Fruit fly (Drosophila melanogaster) whole organism, embryonic: ENCODE data around the gene Sf3b3.

Source experiments
- Bteb2 ChIP-seq: fragments of 200-800 bp; sonication (Bioruptor generic); optimal IDR thresholded peaks from 2 replicates; lab custom pipeline; 2016; ENCODE audit warnings: missing biosample characterization, missing genetic modification characterization
- C15 ChIP-seq: fragments of 200-800 bp; sonication (Bioruptor generic); IDR thresholded peaks from 3 replicates; pipeline ENCODE4 v1.3.6; 2022; ENCODE audit warnings: missing biosample characterization, missing genetic modification characterization
- CG10462 ChIP-seq: fragments of 200-800 bp; sonication (Bioruptor generic); optimal IDR thresholded peaks from 2 replicates; lab custom pipeline; 2016; ENCODE audit warnings: missing biosample characterization, missing genetic modification characterization
- CG2116 ChIP-seq: fragments of 200-800 bp; sonication (Bioruptor generic); optimal IDR thresholded peaks from 3 replicates; lab custom pipeline; 2018; ENCODE audit warnings: missing biosample characterization, mild to moderate bottlenecking, missing genetic modification characterization
- CG2199 ChIP-seq: fragments of 200-800 bp; sonication (Bioruptor generic); IDR thresholded peaks from 3 replicates; pipeline ENCODE4 v1.3.6; 2022; ENCODE audit warnings: missing biosample characterization, missing genetic modification characterization
- CG31365 ChIP-seq: fragments of 200-800 bp; sonication (Bioruptor generic); optimal IDR thresholded peaks from 2 replicates; lab custom pipeline; 2018; ENCODE audit warnings: missing biosample characterization, mild to moderate bottlenecking, missing genetic modification characterization
- CG34376 ChIP-seq: fragments of 200-800 bp; sonication (Bioruptor generic); optimal IDR thresholded peaks from 2 replicates; lab custom pipeline; 2018; ENCODE audit warnings: missing biosample characterization, mild to moderate bottlenecking, missing genetic modification characterization
- CG34422 ChIP-seq: fragments of 200-800 bp; sonication (Bioruptor generic); IDR thresholded peaks from 3 replicates; pipeline ENCODE4 v1.3.6; 2022; ENCODE audit warnings: missing biosample characterization, missing genetic modification characterization
- CG4404 ChIP-seq: fragments of 200-800 bp; sonication (Bioruptor generic); IDR thresholded peaks from 2 replicates; pipeline ENCODE4 v1.3.6; 2022; ENCODE audit warnings: missing biosample characterization, missing genetic modification characterization
- CG7928 ChIP-seq: fragments of 200-800 bp; sonication (Bioruptor generic); optimal IDR thresholded peaks from 2 replicates; lab custom pipeline; 2017; ENCODE audit warnings: missing biosample characterization, mild to moderate bottlenecking, missing genetic modification characterization
- CG9876 ChIP-seq: fragments of 200-800 bp; sonication (Bioruptor generic); optimal IDR thresholded peaks from 2 replicates; lab custom pipeline; 2016; ENCODE audit warnings: missing biosample characterization, missing genetic modification characterization
- Doc3 ChIP-seq: fragments of 200-800 bp; sonication (Bioruptor generic); IDR thresholded peaks from 3 replicates; pipeline ENCODE4 v1.3.6; 2022; ENCODE audit warnings: missing biosample characterization, missing genetic modification characterization; ENCODE audit not compliant: partially characterized antibody
- GATAe ChIP-seq: fragments of 200-800 bp; sonication (Bioruptor generic); conservative IDR thresholded peaks from 2 replicates; pipeline ENCODE4 v1.3.6; 2022; ENCODE audit warnings: missing biosample characterization, missing genetic modification characterization
- HLHmδ ChIP-seq: fragments of 200-800 bp; sonication (Bioruptor generic); optimal IDR thresholded peaks from 2 replicates; lab custom pipeline; 2018; ENCODE audit warnings: missing biosample characterization, mild to moderate bottlenecking, missing genetic modification characterization, moderate library complexity
- Hand ChIP-seq: fragments of 200-800 bp; sonication (Bioruptor generic); optimal IDR thresholded peaks from 2 replicates; lab custom pipeline; 2017; ENCODE audit warnings: mild to moderate bottlenecking, missing biosample characterization, missing genetic modification reagents, missing genetic modification characterization
- Hr51 ChIP-seq, 2 experiments: fragments of 200-800 bp; sonication (Bioruptor generic); optimal IDR thresholded peaks; 2 replicates in 1 of 2; 3 replicates in 1 of 2; lab custom pipeline; 2016 to 2018; ENCODE audit warnings: missing biosample characterization in 2 of 2, missing genetic modification characterization in 2 of 2, mild to moderate bottlenecking in 1 of 2, moderate library complexity in 1 of 2
- MESR4 ChIP-seq: fragments of 200-800 bp; sonication (Bioruptor generic); optimal IDR thresholded peaks from 2 replicates; lab custom pipeline; 2018; ENCODE audit warnings: missing biosample characterization, mild to moderate bottlenecking, missing genetic modification characterization, moderate library complexity
- NFAT ChIP-seq: fragments of 200-800 bp; sonication (Bioruptor generic); IDR thresholded peaks from 2 replicates; pipeline ENCODE4 v1.3.6; 2022; ENCODE audit warnings: missing biosample characterization, missing genetic modification characterization
- Nf-YC ChIP-seq: fragments of 200-800 bp; optimal IDR thresholded peaks from 3 replicates; lab custom pipeline; 2019; ENCODE audit warnings: missing biosample characterization, mild to moderate bottlenecking, missing genetic modification characterization, moderate library complexity
- Oli ChIP-seq: fragments of 200-800 bp; sonication (Bioruptor generic); optimal IDR thresholded peaks from 2 replicates; lab custom pipeline; 2018; ENCODE audit warnings: missing biosample characterization, mild to moderate bottlenecking, missing genetic modification characterization, moderate library complexity
- Opbp ChIP-seq: fragments of 200-800 bp; sonication (Bioruptor generic); IDR thresholded peaks from 3 replicates; pipeline ENCODE4 v1.3.6; 2022; ENCODE audit warnings: missing biosample characterization, missing genetic modification characterization; ENCODE audit not compliant: partially characterized antibody
- Six4 ChIP-seq: fragments of 200-800 bp; sonication (Bioruptor generic); optimal IDR thresholded peaks from 2 replicates; lab custom pipeline; 2016; ENCODE audit warnings: missing biosample characterization, missing genetic modification characterization
- ac ChIP-seq: fragments of 200-800 bp; sonication (Bioruptor generic); optimal IDR thresholded peaks from 3 replicates; lab custom pipeline; 2017; ENCODE audit warnings: missing biosample characterization, mild to moderate bottlenecking, missing genetic modification characterization
- aop ChIP-seq: fragments of 200-800 bp; sonication (Bioruptor generic); IDR thresholded peaks from 2 replicates; pipeline ENCODE4 v1.3.6; 2022; ENCODE audit warnings: missing biosample characterization, missing genetic modification characterization
- btn ChIP-seq: fragments of 200-800 bp; sonication (Bioruptor generic); optimal IDR thresholded peaks from 2 replicates; lab custom pipeline; 2016; ENCODE audit warnings: missing biosample characterization, missing genetic modification characterization
- disco-r ChIP-seq: fragments of 200-800 bp; sonication (Bioruptor generic); optimal IDR thresholded peaks from 2 replicates; lab custom pipeline; 2016; ENCODE audit warnings: missing biosample characterization, missing genetic modification characterization
- dmrt11E ChIP-seq: fragments of 200-800 bp; sonication (Bioruptor generic); optimal IDR thresholded peaks from 3 replicates; lab custom pipeline; 2018; ENCODE audit warnings: missing biosample characterization, mild to moderate bottlenecking, missing genetic modification characterization, moderate library complexity
- ems ChIP-seq: fragments of 200-800 bp; sonication (Bioruptor generic); optimal IDR thresholded peaks from 3 replicates; lab custom pipeline; 2016; ENCODE audit warnings: missing biosample characterization, missing genetic modification characterization
- esg ChIP-seq: fragments of 200-800 bp; sonication (Bioruptor generic); conservative IDR thresholded peaks from 2 replicates; pipeline ENCODE4 v1.3.6; 2022; ENCODE audit warnings: missing biosample characterization, missing genetic modification characterization
- fd102C ChIP-seq: fragments of 200-800 bp; sonication (Bioruptor generic); optimal IDR thresholded peaks from 2 replicates; lab custom pipeline; 2018; ENCODE audit warnings: missing biosample characterization, mild to moderate bottlenecking, missing genetic modification characterization, moderate library complexity
- gcm ChIP-seq: fragments of 200-800 bp; sonication (Bioruptor generic); optimal IDR thresholded peaks from 2 replicates; lab custom pipeline; 2019; ENCODE audit warnings: missing biosample characterization, mild to moderate bottlenecking, missing genetic modification characterization, moderate library complexity
- grn ChIP-seq: fragments of 200-800 bp; sonication (Bioruptor generic); optimal IDR thresholded peaks from 3 replicates; lab custom pipeline; 2017; ENCODE audit warnings: missing biosample characterization, missing genetic modification characterization
- inv ChIP-seq: fragments of 200-800 bp; sonication (Bioruptor generic); IDR thresholded peaks from 2 replicates; pipeline ENCODE4 v1.3.6; 2022; ENCODE audit warnings: missing biosample characterization, missing genetic modification characterization; ENCODE audit not compliant: partially characterized antibody
- lilli ChIP-seq: fragments of 200-800 bp; sonication (Bioruptor generic); optimal IDR thresholded peaks from 3 replicates; lab custom pipeline; 2016; ENCODE audit warnings: missing biosample characterization, missing genetic modification characterization
- lola ChIP-seq, 3 experiments: fragments of >200 bp in 2 of 3; fragments of 200-800 bp in 1 of 3; sonication (Bioruptor generic) in 1 of 3; optimal IDR thresholded peaks; 2 replicates each; lab custom pipeline; 2017 to 2019; ENCODE audit warnings: missing biosample characterization in 3 of 3, missing genetic modification characterization in 3 of 3, mild to moderate bottlenecking in 1 of 3, moderate library complexity in 1 of 3
- mirr ChIP-seq: fragments of 200-800 bp; sonication (Bioruptor generic); optimal IDR thresholded peaks from 3 replicates; lab custom pipeline; 2018; ENCODE audit warnings: missing biosample characterization, mild to moderate bottlenecking, missing genetic modification characterization
- prd ChIP-seq, 3 experiments: fragments of >200 bp in 2 of 3; fragments of 200-800 bp in 1 of 3; sonication (Bioruptor generic) in 1 of 3; optimal IDR thresholded peaks in 2 of 3; IDR thresholded peaks in 1 of 3; 2 replicates in 2 of 3; 3 replicates in 1 of 3; pipeline versions ENCODE4 v1.3.6 to Lab custom; 2017 to 2022; ENCODE audit warnings: missing biosample characterization in 1 of 3, missing genetic modification characterization in 1 of 3
- psq ChIP-seq: fragments of 200-800 bp; sonication (Bioruptor generic); optimal IDR thresholded peaks from 2 replicates; lab custom pipeline; 2017; ENCODE audit warnings: missing biosample characterization, missing genetic modification characterization
- ro ChIP-seq: fragments of 200-800 bp; sonication (Bioruptor generic); IDR thresholded peaks from 2 replicates; pipeline ENCODE4 v1.3.6; 2022; ENCODE audit warnings: missing biosample characterization, missing genetic modification characterization
- run ChIP-seq: fragments of 200-800 bp; sonication (Bioruptor generic); optimal IDR thresholded peaks from 3 replicates; lab custom pipeline; 2018; ENCODE audit warnings: missing biosample characterization, mild to moderate bottlenecking, missing genetic modification characterization
- sd ChIP-seq: fragments of 200-800 bp; sonication (Bioruptor generic); optimal IDR thresholded peaks from 3 replicates; lab custom pipeline; 2018; ENCODE audit warnings: missing biosample characterization, mild to moderate bottlenecking, missing genetic modification characterization, moderate library complexity
- sisA ChIP-seq: fragments of 200-800 bp; sonication (Bioruptor generic); IDR thresholded peaks from 2 replicates; pipeline ENCODE4 v1.3.6; 2022; ENCODE audit warnings: missing biosample characterization, missing genetic modification characterization
- slbo ChIP-seq: fragments of 200-800 bp; sonication (Bioruptor generic); IDR thresholded peaks from 2 replicates; pipeline ENCODE4 v1.3.6; 2022; ENCODE audit warnings: missing biosample characterization, missing genetic modification characterization
- so ChIP-seq: fragments of 200-800 bp; sonication (Bioruptor generic); IDR thresholded peaks from 3 replicates; pipeline ENCODE4 v1.3.6; 2022; ENCODE audit warnings: missing biosample characterization, missing genetic modification characterization
- sob ChIP-seq: fragments of 200-800 bp; sonication (Bioruptor generic); IDR thresholded peaks from 2 replicates; pipeline ENCODE4 v1.3.6; 2022; ENCODE audit warnings: missing biosample characterization, missing genetic modification characterization
- stc ChIP-seq: fragments of 200-800 bp; sonication (Bioruptor generic); IDR thresholded peaks from 2 replicates; pipeline ENCODE4 v1.3.6; 2022; ENCODE audit warnings: missing biosample characterization, missing genetic modification characterization
- tup ChIP-seq: fragments of 200-800 bp; sonication (Bioruptor generic); optimal IDR thresholded peaks from 2 replicates; lab custom pipeline; 2016; ENCODE audit warnings: missing biosample characterization, mild to moderate bottlenecking, missing genetic modification characterization, moderate library complexity
- wek ChIP-seq: fragments of 200-800 bp; sonication (Bioruptor generic); optimal IDR thresholded peaks from 3 replicates; lab custom pipeline; 2018; ENCODE audit warnings: missing biosample characterization, mild to moderate bottlenecking, missing genetic modification characterization, moderate library complexity
- zen ChIP-seq: fragments of 200-800 bp; sonication (Bioruptor generic); optimal IDR thresholded peaks from 3 replicates; lab custom pipeline; 2018; ENCODE audit warnings: missing biosample characterization, mild to moderate bottlenecking, missing genetic modification characterization, moderate library complexity
- zfh2 ChIP-seq: fragments of 200-800 bp; sonication (Bioruptor generic); optimal IDR thresholded peaks from 2 replicates; lab custom pipeline; 2016; ENCODE audit warnings: missing biosample characterization, missing genetic modification characterization

Gene Sf3b3

DNA sequence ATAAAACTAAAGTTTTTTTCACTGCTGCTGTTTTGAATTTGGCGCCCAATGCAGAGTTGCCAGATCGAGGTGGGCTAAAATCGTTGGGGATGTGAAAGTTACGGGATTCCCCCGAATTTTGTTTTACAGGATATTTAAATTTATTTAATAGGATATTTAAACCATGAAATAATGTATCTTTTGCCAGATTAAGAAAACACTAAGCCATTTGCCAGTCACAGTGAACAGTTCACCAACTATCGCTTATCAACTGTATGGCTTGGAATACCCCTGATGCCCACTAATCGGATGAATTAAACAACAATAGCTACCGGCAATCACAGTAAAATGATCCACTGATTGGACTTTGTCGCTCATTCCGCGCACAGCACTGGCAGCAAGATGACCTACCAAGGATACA is 17.9 kb upstream of the Sf3b3 start, which contains the start of gene Dci (continued):
- TF ChIP-seq CG2199 (GFP tag; lab: Robert Waterston, UW): 0 out of 3 replicates have a peak, but pooled peaks have one; percentile 73
- TF ChIP-seq psq (GFP tag; lab: Kevin White, UChicago): peak; percentile 40
- peak; percentile 50 for TF ChIP-seq Oli
- no peak for TF ChIP-seq CG34376 (GFP tag; lab: Kevin White, UChicago)
- no peak for TF ChIP-seq stc (GFP tag; lab: Robert Waterston, UW)
- peak; percentile 91 for TF ChIP-seq CG34422
- peak; percentile 69 for TF ChIP-seq dmrt11E (tag; lab: Kevin White, UChicago)
- TF ChIP-seq Doc3 (GFP tag; lab: Robert Waterston, UW): peak; percentile 92
- peak; percentile 59 for TF ChIP-seq Bteb2 (GFP tag; lab: Kevin White, UChicago)
- TF ChIP-seq Hand: no peak
- TF ChIP-seq mirr (GFP tag; lab: Kevin White, UChicago): no peak
- peak; percentile 39 for TF ChIP-seq CG10462
- TF ChIP-seq sd (tag; lab: Kevin White, UChicago): no peak
- peak; percentile 53 to 71 for TF ChIP-seq Hr51 (GFP tag; optimal IDR thresholded peaks at IDR 0.05; lab: Kevin White, UChicago)
- no peak for TF ChIP-seq run (tag; lab: Kevin White, UChicago)
- peak; percentile 12 for TF ChIP-seq Six4 (GFP tag; lab: Kevin White, UChicago)
- TF ChIP-seq btn: no peak
- no peak for TF ChIP-seq HLHmδ (GFP tag; lab: Kevin White, UChicago)
- TF ChIP-seq sisA (GFP tag; lab: Robert Waterston, UW): peak; percentile 91
- no peak for TF ChIP-seq fd102C (GFP tag; lab: Kevin White, UChicago)
- no peak for TF ChIP-seq ac (GFP tag; lab: Kevin White, UChicago)
- TF ChIP-seq disco-r (GFP tag; lab: Kevin White, UChicago): no peak
- no peak for TF ChIP-seq grn (GFP tag; lab: Kevin White, UChicago)
- TF ChIP-seq NFAT (GFP tag; lab: Robert Waterston, UW): peak; percentile 68
- no peak for TF ChIP-seq MESR4 (GFP tag; lab: Kevin White, UChicago)
- TF ChIP-seq CG31365 (tag; lab: Kevin White, UChicago): no peak
- TF ChIP-seq gcm (GFP tag; lab: Kevin White, UChicago): no peak
- peak; percentile 97 for TF ChIP-seq wek
- TF ChIP-seq CG9876 (GFP tag; lab: Kevin White, UChicago): peak; percentile 26
- TF ChIP-seq tup (GFP tag; lab: Kevin White, UChicago): peak; percentile 63
- TF ChIP-seq Opbp (GFP tag; lab: Robert Waterston, UW): peak; percentile 75; the same call in 2 of the 3 replicates
- TF ChIP-seq zen (tag; lab: Kevin White, UChicago): peak; percentile 68
- TF ChIP-seq zfh2 (GFP tag; lab: Kevin White, UChicago): peak; percentile 68
- TF ChIP-seq Nf-YC (tag; lab: Kevin White, UChicago): no peak
- TF ChIP-seq slbo (GFP tag; lab: Robert Waterston, UW): peak; percentile 93
- TF ChIP-seq so (GFP tag; lab: Robert Waterston, UW): peak; percentile 57; the same call in 1 of the 3 replicates
- TF ChIP-seq lilli (GFP tag; lab: Kevin White, UChicago): peak; percentile 77
- TF ChIP-seq sob (GFP tag; lab: Robert Waterston, UW): peak; percentile 79
- TF ChIP-seq ro (GFP tag; lab: Robert Waterston, UW): peak; percentile 10; the same call in 1 of the 2 replicates
- TF ChIP-seq ems (GFP tag; lab: Kevin White, UChicago): peak; percentile 60
- no peak for TF ChIP-seq prd (optimal IDR thresholded peaks at IDR 0.05; lab: Kevin White, UChicago)
- TF ChIP-seq prd (GFP tag; IDR thresholded peaks at IDR 0.05; lab: Robert Waterston, UW): peak; percentile 91
- TF ChIP-seq aop: no peak
- peak in 1 of 3 experiments; percentile 64 for TF ChIP-seq lola (GFP tag; optimal IDR thresholded peaks at IDR 0.05; lab: Kevin White, UChicago)
- peak; percentile 88 for TF ChIP-seq esg (GFP tag; lab: Robert Waterston, UW)
- TF ChIP-seq inv (GFP tag; lab: Robert Waterston, UW): peak; percentile 80
- TF ChIP-seq GATAe (GFP tag; lab: Robert Waterston, UW): no peak
- TF ChIP-seq C15 (GFP tag; lab: Robert Waterston, UW): peak; percentile 43; the same call in 1 of the 3 replicates
- TF ChIP-seq CG2116 (GFP tag; lab: Kevin White, UChicago): peak; percentile 59
- TF ChIP-seq CG7928: peak; percentile 32
- TF ChIP-seq CG4404 (GFP tag; lab: Robert Waterston, UW): no peak
